Fruit fly (Drosophila melanogaster) whole organism, wandering third instar larva: ENCODE data around the gene CG7974.

Experiments
- Sp1 ChIP-seq: fragments of 200-800 bp; sonication (Bioruptor generic); optimal IDR thresholded peaks from 3 replicates; lab custom pipeline; 2019; ENCODE audit warnings: missing biosample characterization, mild to moderate bottlenecking, missing genetic modification characterization, moderate library complexity
- br ChIP-seq: fragments of 200-800 bp; sonication (Bioruptor generic); optimal IDR thresholded peaks from 2 replicates; lab custom pipeline; 2016; ENCODE audit warnings: missing biosample characterization, missing genetic modification characterization
- psq ChIP-seq: fragments of 200-800 bp; sonication (Bioruptor generic); optimal IDR thresholded peaks from 3 replicates; lab custom pipeline; 2017; ENCODE audit warnings: missing biosample characterization, mild to moderate bottlenecking, missing genetic modification characterization, moderate library complexity
- sage ChIP-seq: fragments of 200-800 bp; sonication (Bioruptor generic); optimal IDR thresholded peaks from 2 replicates; lab custom pipeline; 2016; ENCODE audit warnings: missing biosample characterization, mild to moderate bottlenecking, missing genetic modification characterization

DNA sequence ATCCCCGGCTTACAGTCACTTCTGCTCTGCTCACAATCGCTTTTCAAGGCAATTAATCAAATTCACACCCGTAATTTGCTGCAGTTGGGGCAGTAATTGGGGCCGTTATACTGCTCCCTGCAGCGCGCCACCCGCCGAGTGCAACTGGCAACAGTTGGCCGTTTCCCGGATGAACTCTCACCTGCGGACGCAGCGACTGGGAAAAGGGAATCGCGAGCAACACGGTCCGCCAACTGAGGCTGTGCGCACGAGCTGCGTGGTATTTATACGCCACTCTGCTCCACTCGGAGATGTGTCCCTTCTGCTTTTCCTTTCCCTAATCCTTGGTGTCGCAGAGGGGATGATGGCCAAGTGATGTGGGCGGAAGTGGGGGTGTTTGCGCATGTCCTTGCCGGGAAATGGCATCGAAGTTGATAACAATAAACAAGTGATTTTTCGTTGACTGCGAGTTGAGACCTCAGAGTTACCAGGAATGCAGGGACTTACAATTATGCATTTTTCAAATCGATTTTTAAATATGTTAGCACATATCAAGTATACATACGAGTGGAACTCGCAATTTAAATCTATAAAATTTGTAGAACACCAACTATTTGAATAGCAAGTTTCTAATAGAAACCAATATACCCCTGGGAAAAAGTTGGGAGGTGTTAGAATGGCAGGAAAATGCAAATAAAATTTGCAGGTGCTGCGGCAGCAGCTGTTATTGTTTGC is 35.7 kb upstream of the CG7974 start, which contains the start of gene GC:
- no peak for TF ChIP-seq psq (GFP tag; lab: Kevin White, UChicago)
- no peak for TF ChIP-seq br (GFP tag; lab: Kevin White, UChicago)
- no peak for TF ChIP-seq sage
- TF ChIP-seq Sp1 (GFP tag; lab: Kevin White, UChicago) = no peak
